Worm (Caenorhabditis elegans): ENCODE results near the gene Y82E9BL.12.

The Y82E9BL.12 gene

ce11 chrIII:1326490-1326889 is 17.5 kb downstream of the Y82E9BL.12 start, which contains the start of gene Y82E9BL.18:
Y82E9BL.18 (plus strand) TSS chrIII:1326790.
- no peak for TF ChIP-seq hnd-1 (tag; optimal IDR thresholded peaks at IDR 0.05)

DNA sequence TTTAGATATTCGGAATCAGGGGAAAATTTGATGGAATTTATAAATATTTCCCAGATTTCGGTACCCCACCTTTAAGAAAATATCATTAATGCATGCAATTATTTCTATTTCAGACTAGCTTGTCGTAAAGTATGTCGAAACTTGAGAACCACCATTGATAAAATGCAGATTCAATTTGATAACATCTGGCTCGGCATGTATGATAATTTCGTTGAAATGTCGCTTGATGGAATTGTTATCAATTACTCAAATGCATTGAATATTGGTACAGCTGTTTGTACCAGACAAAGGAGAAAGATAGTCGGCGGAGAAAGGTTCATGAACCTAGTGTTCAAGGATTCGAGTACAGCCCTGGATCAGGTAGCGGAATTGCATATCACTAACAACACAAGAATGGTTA is 22.9 kb downstream of the Y82E9BL.12 start, which contains the start of gene Y82E9BL.19:
Gene Y82E9BL.19, plus strand, starts transcription at position 123 of the 400 bp plus-strand sequence.
- no peak for TF ChIP-seq tra-4 (tag; optimal IDR thresholded peaks at IDR 0.05)
- TF ChIP-seq hmg-4 (GFP tag; optimal IDR thresholded peaks at IDR 0.05), result no peak
- TF ChIP-seq tbx-11 (GFP tag; IDR thresholded peaks at IDR 0.05), result no peak
- TF ChIP-seq ets-7 (tag; optimal IDR thresholded peaks at IDR 0.05), result no peak
- TF ChIP-seq flt-1 (GFP tag; IDR thresholded peaks at IDR 0.05), result no peak
- no peak for TF ChIP-seq F13C5.2 (tag; optimal IDR thresholded peaks at IDR 0.05)
- TF ChIP-seq tbx-37 (GFP tag; conservative IDR thresholded peaks at IDR 0.05), result no peak
- no peak for TF ChIP-seq pes-1 (GFP tag; IDR thresholded peaks at IDR 0.05)
- TF ChIP-seq ceh-13 (GFP tag; optimal IDR thresholded peaks at IDR 0.05), result no peak

DNA sequence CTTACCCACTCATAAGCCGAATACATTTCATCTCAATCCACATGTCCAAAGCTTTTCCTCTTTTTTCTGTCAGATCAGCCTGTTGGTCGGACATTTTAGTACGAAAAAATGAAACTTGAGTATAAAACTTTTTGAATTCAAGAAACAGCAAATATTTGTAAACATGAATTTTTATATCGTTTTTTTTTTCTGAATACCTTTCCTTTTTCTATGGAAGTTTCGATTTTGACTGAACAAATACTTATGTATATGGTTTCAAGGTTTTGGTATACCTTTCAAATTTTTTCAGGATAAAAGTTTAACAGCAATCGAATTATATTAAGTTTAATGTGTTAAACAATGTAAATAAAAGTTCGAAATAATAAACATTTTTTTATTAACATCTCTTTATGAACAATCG is 31.3 kb downstream of the Y82E9BL.12 start, which contains the start of gene fbxa-5:
Gene fbxa-5, minus strand, starts transcription at position 101 of the 400 bp plus-strand sequence.
- no peak for TF ChIP-seq hmg-4 (GFP tag; optimal IDR thresholded peaks at IDR 0.05)
- no peak for TF ChIP-seq tbx-37 (GFP tag; conservative IDR thresholded peaks at IDR 0.05)
- no peak for TF ChIP-seq F13C5.2 (tag; optimal IDR thresholded peaks at IDR 0.05)
- no peak for TF ChIP-seq hmbx-1 (tag; optimal IDR thresholded peaks at IDR 0.05)
- no peak for TF ChIP-seq sea-1 (GFP tag; conservative IDR thresholded peaks at IDR 0.05)
- no peak for TF ChIP-seq tbx-11 (GFP tag; IDR thresholded peaks at IDR 0.05)
- TF ChIP-seq scrt-1 (GFP tag; IDR thresholded peaks at IDR 0.05), result no peak
- TF ChIP-seq ama-1 (optimal IDR thresholded peaks at IDR 0.05), result no peak
- TF ChIP-seq hnd-1 (tag; optimal IDR thresholded peaks at IDR 0.05), result no peak
- no peak for TF ChIP-seq B0310.2 (tag; optimal IDR thresholded peaks at IDR 0.05)
- TF ChIP-seq ceh-36 (tag; optimal IDR thresholded peaks at IDR 0.05), result no peak
- no peak for TF ChIP-seq ceh-13 (GFP tag; optimal IDR thresholded peaks at IDR 0.05)
- no peak for TF ChIP-seq tra-4 (tag; optimal IDR thresholded peaks at IDR 0.05)
- no peak for TF ChIP-seq aly-1 (tag; optimal IDR thresholded peaks at IDR 0.05)
- no peak for TF ChIP-seq flt-1 (GFP tag; IDR thresholded peaks at IDR 0.05)
- TF ChIP-seq pes-1 (GFP tag; IDR thresholded peaks at IDR 0.05), result no peak

ce11 chrIII:1342488-1342887 is 33.5 kb downstream of the Y82E9BL.12 start, which contains the start of gene fbxa-26:
fbxa-26 (minus strand) TSS chrIII:1342522.
- TF ChIP-seq sea-1 (GFP tag; conservative IDR thresholded peaks at IDR 0.05) (no peak), F13C5.2 (tag; optimal IDR thresholded peaks at IDR 0.05) (no peak), tbx-11 (GFP tag; IDR thresholded peaks at IDR 0.05) (no peak), hmg-4 (GFP tag; optimal IDR thresholded peaks at IDR 0.05) (no peak), hnd-1 (tag; optimal IDR thresholded peaks at IDR 0.05) (no peak), ceh-36 (tag; optimal IDR thresholded peaks at IDR 0.05) (no peak), ceh-13 (GFP tag; optimal IDR thresholded peaks at IDR 0.05) (no peak), aly-1 (tag; optimal IDR thresholded peaks at IDR 0.05) (no peak), flt-1 (GFP tag; IDR thresholded peaks at IDR 0.05) (no peak), pes-1 (GFP tag; IDR thresholded peaks at IDR 0.05) (no peak), B0310.2 (tag; optimal IDR thresholded peaks at IDR 0.05) (no peak), ama-1 (optimal IDR thresholded peaks at IDR 0.05) (no peak)

- TF ChIP-seq hnd-1 (tag; optimal IDR thresholded peaks at IDR 0.05), result no peak
- TF ChIP-seq B0310.2 (tag; optimal IDR thresholded peaks at IDR 0.05), result no peak
Measured at ce11 chrIII:1342919-1343419, 34.0 kb downstream of the Y82E9BL.12 start, which contains the start of gene fbxa-27. fbxa-27 (plus strand) TSS chrIII:1342969.

DNA sequence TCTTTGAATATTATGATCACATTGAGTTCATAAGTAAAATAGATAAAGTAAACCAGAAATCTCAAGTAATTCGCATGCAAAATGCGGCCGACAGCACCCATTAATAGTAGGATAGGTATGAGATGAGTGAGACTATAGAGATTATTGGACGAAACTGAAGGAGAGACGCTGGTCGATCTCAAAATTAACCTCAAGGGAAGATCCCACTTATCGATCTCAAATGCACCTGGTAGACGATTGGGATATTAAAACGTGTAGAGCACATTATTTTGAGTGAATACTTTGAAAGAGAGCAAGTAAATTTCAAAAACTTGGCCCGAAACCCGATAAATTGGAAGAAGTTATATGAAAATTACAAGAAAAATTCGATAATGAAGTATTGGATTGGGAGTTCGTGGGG is 36.7 kb downstream of the Y82E9BL.12 start, which contains the start of gene Y82E9BL.6:
Gene Y82E9BL.6, minus strand, starts transcription at position 101 of the 400 bp plus-strand sequence.
- TF ChIP-seq ets-7 (tag; optimal IDR thresholded peaks at IDR 0.05), result no peak
- TF ChIP-seq hnd-1 (tag; optimal IDR thresholded peaks at IDR 0.05), result no peak
- TF ChIP-seq flt-1 (GFP tag; IDR thresholded peaks at IDR 0.05), result no peak
- TF ChIP-seq aly-1 (tag; optimal IDR thresholded peaks at IDR 0.05), result no peak
- TF ChIP-seq ama-1 (optimal IDR thresholded peaks at IDR 0.05), result no peak

DNA sequence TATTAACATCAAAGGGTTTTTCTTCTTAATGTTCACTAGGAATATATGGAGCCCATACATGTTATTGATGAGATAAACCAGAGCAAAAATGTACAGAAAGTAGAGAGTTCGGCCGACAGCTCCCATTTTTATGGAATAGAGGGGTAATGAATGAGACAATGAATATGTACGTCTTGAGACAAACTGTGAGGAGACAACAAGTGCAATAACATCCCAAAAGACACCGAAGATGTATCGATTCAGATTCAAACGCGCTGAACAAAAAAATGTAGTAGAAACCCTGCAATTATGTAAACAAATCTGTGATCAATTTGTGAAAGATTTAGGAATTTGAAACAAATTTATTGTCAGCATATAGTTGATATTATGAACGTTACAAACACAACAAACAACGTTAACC is 38.0 kb downstream of the Y82E9BL.12 start:
- no peak for TF ChIP-seq tbx-11 (GFP tag; IDR thresholded peaks at IDR 0.05)

DNA sequence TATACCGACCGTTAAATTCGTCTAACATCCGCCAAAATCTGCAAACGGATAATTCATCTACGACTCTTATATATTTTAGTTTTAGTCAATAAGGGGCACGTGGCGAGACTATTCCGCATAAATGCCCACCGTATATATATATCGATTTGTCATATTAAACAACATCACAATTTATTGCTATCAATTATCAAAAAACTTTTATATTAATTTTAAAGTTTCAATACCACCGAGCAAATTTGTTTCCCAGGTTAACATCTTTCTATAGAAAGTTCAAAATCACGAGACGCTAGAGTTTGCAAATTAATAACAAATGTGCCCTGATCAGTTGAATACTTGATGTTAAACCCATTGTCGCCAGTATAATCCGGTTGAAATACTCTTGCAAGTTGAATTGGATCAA is 38.6 kb downstream of the Y82E9BL.12 start, which contains the start of gene Y82E9BL.5:
Gene Y82E9BL.5, minus strand, starts transcription at position 101 of the 400 bp plus-strand sequence.
- TF ChIP-seq B0310.2 (tag; optimal IDR thresholded peaks at IDR 0.05) (no peak), tbx-37 (GFP tag; conservative IDR thresholded peaks at IDR 0.05) (no peak), ama-1 (optimal IDR thresholded peaks at IDR 0.05) (no peak), hmbx-1 (tag; optimal IDR thresholded peaks at IDR 0.05) (no peak), F13C5.2 (tag; optimal IDR thresholded peaks at IDR 0.05) (no peak), tra-4 (tag; optimal IDR thresholded peaks at IDR 0.05) (no peak), sea-1 (GFP tag; conservative IDR thresholded peaks at IDR 0.05) (no peak), ets-7 (tag; optimal IDR thresholded peaks at IDR 0.05) (no peak), hmg-4 (GFP tag; optimal IDR thresholded peaks at IDR 0.05) (no peak), pes-1 (GFP tag; IDR thresholded peaks at IDR 0.05) (no peak), ceh-36 (tag; optimal IDR thresholded peaks at IDR 0.05) (no peak), ceh-13 (GFP tag; optimal IDR thresholded peaks at IDR 0.05) (no peak), scrt-1 (GFP tag; IDR thresholded peaks at IDR 0.05) (no peak), hnd-1 (tag; optimal IDR thresholded peaks at IDR 0.05) (no peak), tbx-11 (GFP tag; IDR thresholded peaks at IDR 0.05) (no peak), flt-1 (GFP tag; IDR thresholded peaks at IDR 0.05) (no peak), aly-1 (tag; optimal IDR thresholded peaks at IDR 0.05) (no peak)
